Worm (Caenorhabditis elegans) whole organism, young adult: ENCODE results near the gene C17B7.9.

Experiments used
- K12H6.12 ChIP-seq: fragments of 200-800 bp; sonication (Bioruptor generic); optimal IDR thresholded peaks from 2 replicates; lab custom pipeline; 2018; ENCODE audit warnings: mild to moderate bottlenecking, missing genetic modification characterization, missing compliant biosample characterization
- hmg-1.2 ChIP-seq: fragments of 200-800 bp; sonication (Bioruptor generic); IDR thresholded peaks from 2 replicates; pipeline ENCODE4 v1.3.6; 2022; ENCODE audit warnings: missing genetic modification reagents, missing genetic modification characterization, missing compliant biosample characterization
- hrde-1 ChIP-seq: sonication (generic microtip); optimal IDR thresholded peaks from 2 replicates; lab custom pipeline; 2016; ENCODE audit warnings: missing genetic modification characterization, mild to moderate bottlenecking, missing compliant biosample characterization, moderate library complexity, missing genotype, missing genetic modification reagents, borderline replicate concordance
- madf-6 ChIP-seq: fragments of 200-800 bp; sonication (Bioruptor generic); IDR thresholded peaks from 2 replicates; pipeline ENCODE4 v1.3.6; 2022; ENCODE audit warnings: missing genetic modification reagents, missing genetic modification characterization, missing compliant biosample characterization
- nfya-1 ChIP-seq: sonication (generic microtip); optimal IDR thresholded peaks from 2 replicates; lab custom pipeline; 2017; ENCODE audit warnings: antibody characterized with exemption, missing compliant biosample characterization, missing genetic modification characterization, borderline replicate concordance; ENCODE audit not compliant: insufficient read depth
- repo-1 ChIP-seq: sonication (generic microtip); optimal IDR thresholded peaks from 2 replicates; lab custom pipeline; 2017; ENCODE audit warnings: mild to moderate bottlenecking, missing genetic modification characterization, missing compliant biosample characterization
- snpc-4 ChIP-seq, 5 experiments: fragments of 150-350 bp in 1 of 5; sonication (generic microtip) in 4 of 5; optimal IDR thresholded peaks; 2 replicates each; lab custom pipeline; 2014 to 2018; ENCODE audit warnings: missing genetic modification characterization in 5 of 5, missing biosample characterization in 3 of 5, antibody characterized with exemption in 2 of 5, mild to moderate bottlenecking in 2 of 5, missing compliant biosample characterization in 2 of 5, missing genotype in 2 of 5, moderate library complexity in 2 of 5, missing genetic modification reagents in 1 of 5
- unc-62 ChIP-seq: fragments of 150-350 bp; optimal IDR thresholded peaks from 2 replicates; lab custom pipeline; 2014; ENCODE audit warnings: missing biosample characterization, missing genetic modification reagents, missing genetic modification characterization
- ztf-18 ChIP-seq: sonication (generic microtip); optimal IDR thresholded peaks from 2 replicates; lab custom pipeline; 2016; ENCODE audit warnings: missing genotype, mild to moderate bottlenecking, missing genetic modification characterization, missing compliant biosample characterization

DNA sequence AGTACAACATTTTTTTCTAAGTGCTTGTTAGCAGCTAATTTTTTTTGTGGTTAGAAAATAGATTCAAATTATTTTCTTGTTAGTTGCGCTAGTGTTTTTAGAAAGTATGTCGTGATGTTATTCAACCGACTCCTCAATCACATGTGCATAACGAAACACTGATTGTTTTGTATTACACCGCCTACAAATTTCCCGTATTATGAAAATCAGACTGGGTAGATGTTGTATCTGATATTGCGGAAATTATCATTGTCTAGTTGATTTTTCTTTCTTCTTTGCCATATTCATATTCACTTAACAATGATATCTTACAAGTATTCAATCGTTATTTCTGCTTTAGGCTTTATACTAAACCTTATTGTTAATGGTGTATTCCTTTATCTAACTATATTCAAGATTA lies 19.3 kb upstream of the C17B7.9 start, which contains the start of gene str-63:
- TF ChIP-seq nfya-1 (no peak), K12H6.12 (tag; lab: Kevin White, UChicago) (no peak), hmg-1.2 (no peak), hrde-1 (no peak), snpc-4 (GFP tag; optimal IDR thresholded peaks at IDR 0.05; lab: Kevin White, UChicago) (no peak), snpc-4 (tag; optimal IDR thresholded peaks at IDR 0.05; lab: Kevin White, UChicago) (no peak), ztf-18 (no peak), madf-6 (no peak), unc-62 (GFP tag; lab: Kevin White, UChicago) (no peak), repo-1 (no peak)
